Fruit fly (Drosophila melanogaster) whole organism, wandering third instar larva: ENCODE results near the gene Ndc1.

Experiments used
- Abd-B ChIP-seq: fragments of >200 bp; optimal IDR thresholded peaks from 2 replicates; lab custom pipeline; 2017; ENCODE audit warnings: missing biosample characterization, missing genetic modification characterization
- Hr78 ChIP-seq: fragments of >200 bp; optimal IDR thresholded peaks from 2 replicates; lab custom pipeline; 2017; ENCODE audit warnings: missing biosample characterization, missing genetic modification characterization
- OdsH ChIP-seq: fragments of 200-800 bp; sonication (Bioruptor generic); optimal IDR thresholded peaks from 2 replicates; lab custom pipeline; 2016; ENCODE audit warnings: missing biosample characterization, mild to moderate bottlenecking, missing genetic modification characterization
- Sp1 ChIP-seq: fragments of 200-800 bp; sonication (Bioruptor generic); optimal IDR thresholded peaks from 3 replicates; lab custom pipeline; 2019; ENCODE audit warnings: missing biosample characterization, mild to moderate bottlenecking, missing genetic modification characterization, moderate library complexity
- Vsx2 ChIP-seq: fragments of 200-300, 225-300 bp; sonication (Bioruptor generic); optimal IDR thresholded peaks from 2 replicates; lab custom pipeline; 2018; ENCODE audit warnings: missing biosample characterization, missing genetic modification characterization; ENCODE audit not compliant: partially characterized antibody
- brk ChIP-seq: fragments of 200-800 bp; sonication (Bioruptor generic); optimal IDR thresholded peaks from 2 replicates; lab custom pipeline; 2016; ENCODE audit warnings: missing biosample characterization, mild to moderate bottlenecking, missing genetic modification characterization
- sage ChIP-seq: fragments of 200-800 bp; sonication (Bioruptor generic); optimal IDR thresholded peaks from 2 replicates; lab custom pipeline; 2016; ENCODE audit warnings: missing biosample characterization, mild to moderate bottlenecking, missing genetic modification characterization
- sv ChIP-seq: fragments of 200-800 bp; sonication (Bioruptor generic); optimal IDR thresholded peaks from 3 replicates; lab custom pipeline; 2016; ENCODE audit warnings: missing biosample characterization, missing genetic modification characterization
- usp ChIP-seq: fragments of >200 bp; optimal IDR thresholded peaks from 2 replicates; lab custom pipeline; 2017; ENCODE audit warnings: missing biosample characterization, missing genetic modification characterization
- woc ChIP-seq: sonication (Bioruptor generic); optimal IDR thresholded peaks from 2 replicates; lab custom pipeline; 2016; ENCODE audit warnings: missing biosample characterization, mild to moderate bottlenecking, missing genetic modification characterization

- TF ChIP-seq woc (no peak), OdsH (GFP tag; lab: Kevin White, UChicago) (no peak), brk (no peak), Hr78 (GFP tag; lab: Kevin White, UChicago) (no peak), sage (GFP tag; lab: Kevin White, UChicago) (no peak), sv (GFP tag; lab: Kevin White, UChicago) (no peak), Vsx2 (GFP tag; lab: Kevin White, UChicago) (peak; percentile 3), Abd-B (GFP tag; lab: Kevin White, UChicago) (no peak), Sp1 (GFP tag; lab: Kevin White, UChicago) (no peak), usp (GFP tag; lab: Kevin White, UChicago) (no peak)
Measured at dm6 chr3R:23914415-23915041, 9.7 kb upstream of the Ndc1 start.
